Worm (Caenorhabditis elegans) whole organism, mixed stage, embryonic: ENCODE results near the gene rfth-1.

Experiments used
- M03D4.4 ChIP-seq: sonication (generic microtip); optimal IDR thresholded peaks from 2 replicates; lab custom pipeline; 2017; ENCODE audit warnings: mild to moderate bottlenecking, missing genetic modification characterization, missing compliant biosample characterization
- bed-3 ChIP-seq: fragments of 200-800 bp; sonication (Bioruptor generic); optimal IDR thresholded peaks from 3 replicates; lab custom pipeline; 2018; ENCODE audit warnings: mild to moderate bottlenecking, missing genetic modification characterization, moderate library complexity, missing compliant biosample characterization
- blmp-1 ChIP-seq: fragments of 150-350 bp; optimal IDR thresholded peaks from 2 replicates; lab custom pipeline; 2014; ENCODE audit warnings: missing biosample characterization, missing genetic modification characterization
- ceh-39 ChIP-seq: fragments of 150-350 bp; optimal IDR thresholded peaks from 2 replicates; lab custom pipeline; 2014; ENCODE audit warnings: missing biosample characterization, missing genetic modification characterization
- ceh-43 ChIP-seq: fragments of 200-800 bp; sonication (Bioruptor generic); optimal IDR thresholded peaks from 2 replicates; lab custom pipeline; 2018; ENCODE audit warnings: mild to moderate bottlenecking, missing genetic modification characterization, moderate library complexity, missing compliant biosample characterization
- ceh-83 ChIP-seq: fragments of 200-800 bp; sonication (Bioruptor generic); optimal IDR thresholded peaks from 2 replicates; lab custom pipeline; 2018; ENCODE audit warnings: mild to moderate bottlenecking, missing genetic modification characterization, missing compliant biosample characterization
- ces-1 ChIP-seq: fragments of 150-350 bp; optimal IDR thresholded peaks from 2 replicates; lab custom pipeline; 2014; ENCODE audit warnings: missing biosample characterization, missing genetic modification reagents, missing genetic modification characterization
- cnd-1 ChIP-seq: fragments of 200-800 bp; sonication (Bioruptor generic); optimal IDR thresholded peaks from 2 replicates; lab custom pipeline; 2018; ENCODE audit warnings: mild to moderate bottlenecking, missing genetic modification characterization, missing compliant biosample characterization
- drap-1 ChIP-seq: fragments of 200-800 bp; sonication (Bioruptor generic); optimal IDR thresholded peaks from 3 replicates; lab custom pipeline; 2018; ENCODE audit warnings: mild to moderate bottlenecking, missing genetic modification characterization, missing compliant biosample characterization
- flh-1 ChIP-seq: fragments of 200-800 bp; sonication (Bioruptor generic); optimal IDR thresholded peaks from 2 replicates; lab custom pipeline; 2018; ENCODE audit warnings: mild to moderate bottlenecking, missing genetic modification characterization, moderate library complexity, missing compliant biosample characterization
- hlh-1 ChIP-seq: fragments of 150-350 bp; optimal IDR thresholded peaks from 2 replicates; lab custom pipeline; 2014; ENCODE audit warnings: missing biosample characterization, missing genetic modification reagents, missing genetic modification characterization
- lin-13 ChIP-seq: fragments of 150-350 bp; optimal IDR thresholded peaks from 2 replicates; lab custom pipeline; 2014; ENCODE audit warnings: missing biosample characterization, missing genetic modification characterization
- lin-32 ChIP-seq: fragments of 200-800 bp; sonication (Bioruptor generic); optimal IDR thresholded peaks from 2 replicates; lab custom pipeline; 2018; ENCODE audit warnings: mild to moderate bottlenecking, missing genetic modification characterization, missing compliant biosample characterization
- lsy-2 ChIP-seq: fragments of 150-350 bp; optimal IDR thresholded peaks from 2 replicates; lab custom pipeline; 2014; ENCODE audit warnings: missing biosample characterization, missing genetic modification characterization
- mab-5 ChIP-seq: fragments of 150-350 bp; optimal IDR thresholded peaks from 2 replicates; lab custom pipeline; 2014; ENCODE audit warnings: missing biosample characterization, missing genetic modification characterization
- mep-1 ChIP-seq: fragments of 150-350 bp; optimal IDR thresholded peaks from 2 replicates; lab custom pipeline; 2017; ENCODE audit warnings: missing biosample characterization, missing genetic modification reagents, missing genetic modification characterization, inconsistent platforms
- nhr-12 ChIP-seq: fragments of 150-350 bp; optimal IDR thresholded peaks from 2 replicates; lab custom pipeline; 2014; ENCODE audit warnings: missing biosample characterization, missing genetic modification characterization
- nhr-2 ChIP-seq: fragments of 150-350 bp; optimal IDR thresholded peaks from 2 replicates; lab custom pipeline; 2014; ENCODE audit warnings: missing biosample characterization, missing genetic modification characterization
- nhr-237 ChIP-seq: fragments of 150-350 bp; optimal IDR thresholded peaks from 2 replicates; lab custom pipeline; 2014; ENCODE audit warnings: missing biosample characterization, missing genetic modification characterization
- nhr-76 ChIP-seq: sonication (generic microtip); optimal IDR thresholded peaks from 2 replicates; lab custom pipeline; 2017; ENCODE audit warnings: missing biosample characterization, missing genetic modification characterization
- pha-4 ChIP-seq: fragments of 150-350 bp; optimal IDR thresholded peaks from 2 replicates; lab custom pipeline; 2018; ENCODE audit warnings: missing biosample characterization, missing genetic modification reagents, missing genetic modification characterization
- sem-2 ChIP-seq: fragments of 200-800 bp; sonication (Bioruptor generic); optimal IDR thresholded peaks from 2 replicates; lab custom pipeline; 2018; ENCODE audit warnings: mild to moderate bottlenecking, missing genetic modification characterization, missing compliant biosample characterization
- sptf-1 ChIP-seq: sonication (generic microtip); optimal IDR thresholded peaks from 2 replicates; lab custom pipeline; 2017; ENCODE audit warnings: mild to moderate bottlenecking, missing genetic modification characterization, moderate library complexity, missing compliant biosample characterization
- tbx-8 ChIP-seq: fragments of 200-800 bp; sonication (Bioruptor generic); optimal IDR thresholded peaks from 2 replicates; lab custom pipeline; 2018; ENCODE audit warnings: mild to moderate bottlenecking, missing genetic modification characterization, moderate library complexity, missing compliant biosample characterization
- unc-120 ChIP-seq: sonication (generic microtip); optimal IDR thresholded peaks from 2 replicates; lab custom pipeline; 2017; ENCODE audit warnings: missing genetic modification characterization, missing compliant biosample characterization; ENCODE audit not compliant: poor library complexity, severe bottlenecking
- unc-39 ChIP-seq: fragments of 150-350 bp; optimal IDR thresholded peaks from 2 replicates; lab custom pipeline; 2014; ENCODE audit warnings: missing biosample characterization, missing genetic modification characterization
- unc-62 ChIP-seq: fragments of 150-350 bp; optimal IDR thresholded peaks from 2 replicates; lab custom pipeline; 2014; ENCODE audit warnings: missing biosample characterization, missing genetic modification reagents, missing genetic modification characterization
- zip-8 ChIP-seq: fragments of 150-350 bp; optimal IDR thresholded peaks from 2 replicates; lab custom pipeline; 2014; ENCODE audit warnings: missing biosample characterization, missing genetic modification characterization
- ztf-11 ChIP-seq: fragments of 150-350 bp; optimal IDR thresholded peaks from 2 replicates; lab custom pipeline; 2014; ENCODE audit warnings: missing biosample characterization, missing genetic modification characterization

Gene rfth-1

ce11 chrIV:4475362-4476086, 35.6 kb downstream of the rfth-1 start:
- TF ChIP-seq ces-1 (GFP tag; lab: Kevin White, UChicago) (no peak), flh-1 (GFP tag; lab: Kevin White, UChicago) (no peak), tbx-8 (GFP tag; lab: Kevin White, UChicago) (no peak), nhr-237 (tag; lab: Kevin White, UChicago) (no peak), ztf-11 (tag; lab: Kevin White, UChicago) (no peak), nhr-76 (no peak), blmp-1 (tag; lab: Kevin White, UChicago) (no peak), nhr-12 (tag; lab: Kevin White, UChicago) (no peak), unc-62 (GFP tag; lab: Kevin White, UChicago) (no peak), sem-2 (GFP tag; lab: Kevin White, UChicago) (no peak), mep-1 (no peak), unc-120 (tag; lab: Kevin White, UChicago) (no peak)

- no peak for TF ChIP-seq lin-13 (tag; lab: Kevin White, UChicago)
- no peak for TF ChIP-seq nhr-237 (tag; lab: Kevin White, UChicago)
- no peak for TF ChIP-seq ceh-39
- no peak for TF ChIP-seq lsy-2
Observed at ce11 chrIV:4473767-4474166, 37.3 kb downstream of the rfth-1 start.

ce11 chrIV:4472418-4473173, 38.5 kb downstream of the rfth-1 start:
- TF ChIP-seq sptf-1 (tag; lab: Kevin White, UChicago) (no peak), lin-32 (GFP tag; lab: Kevin White, UChicago) (no peak), ceh-83 (GFP tag; lab: Kevin White, UChicago) (no peak), mab-5 (no peak), unc-62 (GFP tag; lab: Kevin White, UChicago) (no peak), nhr-76 (no peak), unc-39 (tag; lab: Kevin White, UChicago) (no peak), sem-2 (GFP tag; lab: Kevin White, UChicago) (no peak), unc-120 (tag; lab: Kevin White, UChicago) (no peak), nhr-12 (tag; lab: Kevin White, UChicago) (no peak), ces-1 (GFP tag; lab: Kevin White, UChicago) (no peak), ceh-39 (no peak), hlh-1 (tag; lab: Kevin White, UChicago) (no peak), ceh-43 (no peak), lin-13 (tag; lab: Kevin White, UChicago) (no peak), nhr-2 (tag; lab: Kevin White, UChicago) (no peak), cnd-1 (no peak), lsy-2 (no peak), blmp-1 (tag; lab: Kevin White, UChicago) (no peak)

ce11 chrIV:4470885-4471772, 40.0 kb downstream of the rfth-1 start:
- TF ChIP-seq zip-8 (tag; lab: Kevin White, UChicago), result no peak
- no peak for TF ChIP-seq nhr-76
- TF ChIP-seq tbx-8 (GFP tag; lab: Kevin White, UChicago), result no peak
- TF ChIP-seq ceh-83 (GFP tag; lab: Kevin White, UChicago), result no peak
- TF ChIP-seq ceh-39, result no peak
- TF ChIP-seq pha-4 (tag; lab: Kevin White, UChicago), result no peak
- TF ChIP-seq sem-2 (GFP tag; lab: Kevin White, UChicago), result no peak
- TF ChIP-seq M03D4.4 (tag; lab: Kevin White, UChicago), result no peak
- no peak for TF ChIP-seq drap-1 (GFP tag; lab: Kevin White, UChicago)
- TF ChIP-seq unc-39 (tag; lab: Kevin White, UChicago), result no peak
- TF ChIP-seq nhr-237 (tag; lab: Kevin White, UChicago), result no peak
- TF ChIP-seq mep-1, result no peak
- no peak for TF ChIP-seq lsy-2
- TF ChIP-seq bed-3 (GFP tag; lab: Kevin White, UChicago), result no peak
- TF ChIP-seq lin-13 (tag; lab: Kevin White, UChicago), result no peak
- TF ChIP-seq hlh-1 (tag; lab: Kevin White, UChicago), result no peak
